Fruit fly (Drosophila melanogaster): ENCODE results near the gene nes.

nes gene

DNA sequence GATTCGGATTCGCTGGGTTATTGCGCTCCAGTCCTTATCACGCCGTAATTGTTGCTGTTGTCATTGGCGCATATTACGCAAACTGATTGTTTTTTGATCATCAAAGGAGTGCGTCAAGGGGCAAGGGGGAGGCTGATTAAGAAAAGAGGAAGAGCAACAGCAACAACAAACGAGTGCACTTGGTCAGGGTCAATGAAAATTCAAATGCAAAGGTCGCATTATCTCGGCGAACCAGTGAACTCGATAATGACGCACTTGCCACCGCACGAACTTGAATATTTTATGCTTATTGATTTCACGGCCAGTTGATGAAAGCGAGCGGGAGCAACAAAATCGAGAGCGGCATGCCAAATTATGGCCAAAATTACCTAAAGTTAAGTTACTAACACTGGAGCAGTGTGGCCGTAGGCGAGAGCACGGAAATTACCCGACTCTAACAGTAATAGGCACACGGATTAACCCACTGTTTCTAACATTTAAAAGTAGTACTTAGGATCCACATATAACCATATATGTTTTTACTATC is at the start of gene nes (continued):
- no peak for TF ChIP-seq ro (GFP tag; IDR thresholded peaks at IDR 0.05)
- TF ChIP-seq CG30020 (tag; optimal IDR thresholded peaks at IDR 0.05), result no peak
- TF ChIP-seq CG31388 (GFP tag; optimal IDR thresholded peaks at IDR 0.05), result no peak
- no peak for TF ChIP-seq CG4424 (GFP tag; optimal IDR thresholded peaks at IDR 0.05)
- TF ChIP-seq ab (GFP tag; optimal IDR thresholded peaks at IDR 0.05), result no peak
- TF ChIP-seq D19A (tag; optimal IDR thresholded peaks at IDR 0.05), result no peak
- no peak for TF ChIP-seq CG6765 (GFP tag; optimal IDR thresholded peaks at IDR 0.05)
- TF ChIP-seq CG31441 (GFP tag; IDR thresholded peaks at IDR 0.05), result no peak
- TF ChIP-seq jing (GFP tag; optimal IDR thresholded peaks at IDR 0.05), result no peak
- no peak for TF ChIP-seq D19B (GFP tag; optimal IDR thresholded peaks at IDR 0.05)
- TF ChIP-seq CG3995 (GFP tag; optimal IDR thresholded peaks at IDR 0.05), result no peak
- no peak for TF ChIP-seq pita (GFP tag; optimal IDR thresholded peaks at IDR 0.05)
- TF ChIP-seq CG3065 (GFP tag; optimal IDR thresholded peaks at IDR 0.05), result no peak
- TF ChIP-seq inv (GFP tag; IDR thresholded peaks at IDR 0.05; ENCODE audit: partially characterized antibody), result no peak
- no peak for TF ChIP-seq tap (tag; optimal IDR thresholded peaks at IDR 0.05)
- TF ChIP-seq Spps (tag; optimal IDR thresholded peaks at IDR 0.05), result no peak
- no peak for TF ChIP-seq cato (GFP tag; optimal IDR thresholded peaks at IDR 0.05; ENCODE audit: borderline replicate concordance)
- no peak for TF ChIP-seq seq (GFP tag; IDR thresholded peaks at IDR 0.05)
- no peak for TF ChIP-seq CG1792 (GFP tag; optimal IDR thresholded peaks at IDR 0.05)
- TF ChIP-seq CG33213 (GFP tag; optimal IDR thresholded peaks at IDR 0.05), result no peak
- TF ChIP-seq lbe (GFP tag; optimal IDR thresholded peaks at IDR 0.05), result no peak
- no peak for TF ChIP-seq CG10565 (GFP tag; optimal IDR thresholded peaks at IDR 0.05)
- TF ChIP-seq Abd-B (GFP tag; optimal IDR thresholded peaks at IDR 0.05), result peak; percentile 18
- no peak for TF ChIP-seq ase (GFP tag; IDR thresholded peaks at IDR 0.05)
- TF ChIP-seq stwl (tag; optimal IDR thresholded peaks at IDR 0.05), result peak; percentile 79
- peak; percentile 56 for TF ChIP-seq cwo (GFP tag; optimal IDR thresholded peaks at IDR 0.05)
- TF ChIP-seq CG3163 (GFP tag; optimal IDR thresholded peaks at IDR 0.05), result no peak
- TF ChIP-seq Eip74EF (GFP tag; optimal IDR thresholded peaks at IDR 0.05), result no peak
- no peak for TF ChIP-seq CG7928 (GFP tag; optimal IDR thresholded peaks at IDR 0.05)
- no peak for TF ChIP-seq gcm2 (GFP tag; optimal IDR thresholded peaks at IDR 0.05)
- no peak for TF ChIP-seq CG10543 (GFP tag; optimal IDR thresholded peaks at IDR 0.05)
- 0 out of 3 replicates have a peak, but pooled peaks have one; percentile 29 for TF ChIP-seq knrl (GFP tag; IDR thresholded peaks at IDR 0.05; ENCODE audit: partially characterized antibody)
- no peak for TF ChIP-seq Dbx (GFP tag; IDR thresholded peaks at IDR 0.05)
- no peak for TF ChIP-seq abd-A (tag; optimal IDR thresholded peaks at IDR 0.05)
- peak; percentile 78 for TF ChIP-seq Med (GFP tag)
- no peak for TF ChIP-seq ken (GFP tag; IDR thresholded peaks at IDR 0.05)
- TF ChIP-seq Hmr (GFP tag; optimal IDR thresholded peaks at IDR 0.05), result peak; percentile 20
- no peak for TF ChIP-seq CG7372 (GFP tag; IDR thresholded peaks at IDR 0.05)
- TF ChIP-seq psq (GFP tag; optimal IDR thresholded peaks at IDR 0.05), result no peak
- TF ChIP-seq pros (GFP tag; optimal IDR thresholded peaks at IDR 0.05), result no peak
- peak; percentile 37 for TF ChIP-seq Max (GFP tag; optimal IDR thresholded peaks at IDR 0.05)
- no peak for TF ChIP-seq sqz (GFP tag; optimal IDR thresholded peaks at IDR 0.05)
- TF ChIP-seq CG17568 (GFP tag; optimal IDR thresholded peaks at IDR 0.05), result no peak
- no peak for TF ChIP-seq CG3407 (GFP tag; optimal IDR thresholded peaks at IDR 0.05)
- TF ChIP-seq CG3838 (GFP tag; optimal IDR thresholded peaks at IDR 0.05), result no peak
- TF ChIP-seq MESR4 (GFP tag; optimal IDR thresholded peaks at IDR 0.05), result peak; percentile 88
- TF ChIP-seq CG12104 (GFP tag; optimal IDR thresholded peaks at IDR 0.05), result no peak
- no peak for TF ChIP-seq scrt (GFP tag; optimal IDR thresholded peaks at IDR 0.05)
- no peak for TF ChIP-seq CG12744 (GFP tag; optimal IDR thresholded peaks at IDR 0.05)
- peak; percentile 54 for TF ChIP-seq MBD-R2 (GFP tag; IDR thresholded peaks at IDR 0.05)
- no peak for TF ChIP-seq mld (GFP tag; IDR thresholded peaks at IDR 0.05; ENCODE audit: partially characterized antibody)

Data from whole organism, embryonic.